Worm (Caenorhabditis elegans): ENCODE measurements around the gene pigw-1.

DNA sequence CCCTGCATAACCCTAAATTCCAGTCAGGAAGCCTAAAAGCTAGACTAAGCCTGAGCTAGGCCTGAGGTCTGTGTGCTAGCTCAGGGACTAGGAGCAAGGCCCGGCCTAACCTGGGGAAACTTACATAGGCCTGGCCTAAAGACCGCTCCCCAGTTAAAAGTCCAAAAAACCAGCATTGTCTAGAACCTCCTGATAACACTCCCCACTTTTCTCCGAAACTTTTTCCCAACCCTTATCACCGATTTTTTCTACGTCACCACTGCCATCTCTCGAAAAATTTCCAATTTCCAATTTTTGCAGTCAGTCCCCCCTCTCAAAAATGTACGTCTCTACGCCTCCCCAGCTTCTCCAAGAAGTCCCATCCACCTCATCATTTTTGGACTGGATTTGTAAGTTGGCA is 38.9 kb upstream of the pigw-1 start, which contains the start of gene ZK355.2:
- TF ChIP-seq tbx-9 (tag; optimal IDR thresholded peaks at IDR 0.05; ENCODE audit: borderline replicate concordance): no peak
- TF ChIP-seq F37B4.10 (GFP tag; IDR thresholded peaks at IDR 0.05): no peak
- no peak for TF ChIP-seq lir-1 (GFP tag; conservative IDR thresholded peaks at IDR 0.05)
- TF ChIP-seq ekl-4 (GFP tag; IDR thresholded peaks at IDR 0.05): no peak
